Worm (Caenorhabditis elegans): Measurements from ENCODE around the gene trx-1.

- TF ChIP-seq nhr-76 (tag; optimal IDR thresholded peaks at IDR 0.05) = no peak
- no peak for TF ChIP-seq fkh-10 (GFP tag; optimal IDR thresholded peaks at IDR 0.05)
- no peak for TF ChIP-seq fos-1 (tag; optimal IDR thresholded peaks at IDR 0.05)
- no peak for TF ChIP-seq C04F5.9 (tag; optimal IDR thresholded peaks at IDR 0.05)
- TF ChIP-seq ama-1 (optimal IDR thresholded peaks at IDR 0.05) = no peak
- no peak for TF ChIP-seq lin-15B (tag; optimal IDR thresholded peaks at IDR 0.05)
- no peak for TF ChIP-seq hpl-2 (GFP tag; optimal IDR thresholded peaks at IDR 0.05)
- no peak for TF ChIP-seq egl-13 (tag; optimal IDR thresholded peaks at IDR 0.05)
- TF ChIP-seq egl-27 (tag; optimal IDR thresholded peaks at IDR 0.05) = no peak
- no peak for TF ChIP-seq tlp-1 (tag; optimal IDR thresholded peaks at IDR 0.05)
Observed at ce11 chrII:7794222-7794621, 40.8 kb upstream of the trx-1 start, which contains the start of gene glr-4.
